Fruit fly (Drosophila melanogaster) whole organism, wandering third instar larva: Measurements from ENCODE around the gene CG14054.

Source experiments
- Abd-B ChIP-seq: fragments of >200 bp; optimal IDR thresholded peaks from 2 replicates; lab custom pipeline; 2017; ENCODE audit warnings: missing biosample characterization, missing genetic modification characterization
- CG32264 ChIP-seq: fragments of 200-800 bp; sonication (Bioruptor generic); optimal IDR thresholded peaks from 2 replicates; lab custom pipeline; 2016; ENCODE audit warnings: missing biosample characterization, missing genetic modification characterization
- CG9705 ChIP-seq: fragments of 200-800 bp; sonication (Bioruptor generic); optimal IDR thresholded peaks from 2 replicates; lab custom pipeline; 2018; ENCODE audit warnings: missing biosample characterization, mild to moderate bottlenecking, missing genetic modification characterization
- CrebA ChIP-seq: fragments of 200-800 bp; sonication (Bioruptor generic); optimal IDR thresholded peaks from 2 replicates; lab custom pipeline; 2016; ENCODE audit warnings: missing biosample characterization, mild to moderate bottlenecking, missing genetic modification characterization, borderline replicate concordance
- Dif ChIP-seq: fragments of 200-275, 200-300 bp; sonication (Bioruptor generic); optimal IDR thresholded peaks from 2 replicates; lab custom pipeline; 2018; ENCODE audit warnings: missing biosample characterization, missing genetic modification characterization; ENCODE audit not compliant: partially characterized antibody
- GATAd ChIP-seq: sonication (Bioruptor generic); optimal IDR thresholded peaks from 2 replicates; lab custom pipeline; 2016; ENCODE audit warnings: missing biosample characterization, missing genetic modification characterization
- HLH106 ChIP-seq: fragments of 200-800 bp; optimal IDR thresholded peaks from 3 replicates; lab custom pipeline; 2019; ENCODE audit warnings: missing biosample characterization, mild to moderate bottlenecking, missing genetic modification characterization, moderate library complexity
- Hnf4 ChIP-seq: fragments of 200-800 bp; sonication (Bioruptor generic); optimal IDR thresholded peaks from 2 replicates; lab custom pipeline; 2016; ENCODE audit warnings: missing biosample characterization, mild to moderate bottlenecking, missing genetic modification characterization
- Hr78 ChIP-seq: fragments of >200 bp; optimal IDR thresholded peaks from 2 replicates; lab custom pipeline; 2017; ENCODE audit warnings: missing biosample characterization, missing genetic modification characterization
- Jra ChIP-seq: sonication (Bioruptor generic); optimal IDR thresholded peaks from 2 replicates; lab custom pipeline; 2016; ENCODE audit warnings: missing biosample characterization, missing genetic modification characterization
- Mio ChIP-seq: sonication (Bioruptor generic); optimal IDR thresholded peaks from 2 replicates; lab custom pipeline; 2016; ENCODE audit warnings: missing biosample characterization, missing genetic modification characterization
- Myc ChIP-seq: fragments of >200 bp; optimal IDR thresholded peaks from 2 replicates; lab custom pipeline; 2017
- Rel ChIP-seq, 2 experiments: fragments of 200-800 bp; sonication (Bioruptor generic) in 1 of 2; optimal IDR thresholded peaks; 2 replicates in 1 of 2; 3 replicates in 1 of 2; lab custom pipeline; 2016 to 2019; ENCODE audit warnings: mild to moderate bottlenecking in 2 of 2, missing biosample characterization in 2 of 2, missing genetic modification characterization in 2 of 2, moderate library complexity in 1 of 2
- Sp1 ChIP-seq: fragments of 200-800 bp; sonication (Bioruptor generic); optimal IDR thresholded peaks from 3 replicates; lab custom pipeline; 2019; ENCODE audit warnings: missing biosample characterization, mild to moderate bottlenecking, missing genetic modification characterization, moderate library complexity
- Vsx2 ChIP-seq: fragments of 200-300, 225-300 bp; sonication (Bioruptor generic); optimal IDR thresholded peaks from 2 replicates; lab custom pipeline; 2018; ENCODE audit warnings: missing biosample characterization, missing genetic modification characterization; ENCODE audit not compliant: partially characterized antibody
- br ChIP-seq: fragments of 200-800 bp; sonication (Bioruptor generic); optimal IDR thresholded peaks from 2 replicates; lab custom pipeline; 2016; ENCODE audit warnings: missing biosample characterization, missing genetic modification characterization
- brk ChIP-seq: fragments of 200-800 bp; sonication (Bioruptor generic); optimal IDR thresholded peaks from 2 replicates; lab custom pipeline; 2016; ENCODE audit warnings: missing biosample characterization, mild to moderate bottlenecking, missing genetic modification characterization
- dl ChIP-seq, 2 experiments: fragments of 175-275, 200-275 bp in 1 of 2; fragments of 200-275 bp in 1 of 2; sonication (Bioruptor generic); optimal IDR thresholded peaks; lab custom pipeline; 2018; ENCODE audit warnings: mild to moderate bottlenecking in 2 of 2, missing biosample characterization in 2 of 2, missing genetic modification characterization in 2 of 2, moderate library complexity in 2 of 2; ENCODE audit not compliant: partially characterized antibody in 2 of 2, insufficient read depth in 1 of 2
- dsf ChIP-seq: sonication (Bioruptor generic); optimal IDR thresholded peaks from 2 replicates; lab custom pipeline; 2016; ENCODE audit warnings: missing biosample characterization, missing genetic modification characterization, borderline replicate concordance
- foxo ChIP-seq, 2 experiments: fragments of 200-800 bp; sonication (Bioruptor generic); optimal IDR thresholded peaks; 2 replicates in 1 of 2; 3 replicates in 1 of 2; lab custom pipeline; 2016 to 2017; ENCODE audit warnings: missing biosample characterization in 2 of 2, missing genetic modification characterization in 2 of 2
- fru ChIP-seq: fragments of 200-800 bp; sonication (Bioruptor generic); optimal IDR thresholded peaks from 3 replicates; lab custom pipeline; 2016; ENCODE audit warnings: missing biosample characterization, mild to moderate bottlenecking, missing genetic modification characterization
- jim ChIP-seq: fragments of 175-275, 200-325 bp; sonication (Bioruptor generic); optimal IDR thresholded peaks from 2 replicates; lab custom pipeline; 2016; ENCODE audit warnings: missing biosample characterization, mild to moderate bottlenecking, missing genetic modification characterization
- lola ChIP-seq: fragments of >200 bp; optimal IDR thresholded peaks from 2 replicates; lab custom pipeline; 2017; ENCODE audit warnings: missing biosample characterization, missing genetic modification characterization
- psq ChIP-seq: fragments of 200-800 bp; sonication (Bioruptor generic); optimal IDR thresholded peaks from 3 replicates; lab custom pipeline; 2017; ENCODE audit warnings: missing biosample characterization, mild to moderate bottlenecking, missing genetic modification characterization, moderate library complexity
- rgr ChIP-seq: fragments of 200-800 bp; sonication (Bioruptor generic); optimal IDR thresholded peaks from 3 replicates; lab custom pipeline; 2016; ENCODE audit warnings: missing biosample characterization, mild to moderate bottlenecking, missing genetic modification characterization
- sage ChIP-seq: fragments of 200-800 bp; sonication (Bioruptor generic); optimal IDR thresholded peaks from 2 replicates; lab custom pipeline; 2016; ENCODE audit warnings: missing biosample characterization, mild to moderate bottlenecking, missing genetic modification characterization
- sv ChIP-seq: fragments of 200-800 bp; sonication (Bioruptor generic); optimal IDR thresholded peaks from 3 replicates; lab custom pipeline; 2016; ENCODE audit warnings: missing biosample characterization, missing genetic modification characterization
- tai ChIP-seq: sonication (Bioruptor generic); optimal IDR thresholded peaks from 2 replicates; lab custom pipeline; 2016; ENCODE audit warnings: missing biosample characterization, missing genetic modification characterization
- woc ChIP-seq: sonication (Bioruptor generic); optimal IDR thresholded peaks from 2 replicates; lab custom pipeline; 2016; ENCODE audit warnings: missing biosample characterization, mild to moderate bottlenecking, missing genetic modification characterization

CG14054 gene

dm6 chrX:2036800-2037488 lies 29.2 kb downstream of the CG14054 start:
- no peak for TF ChIP-seq Vsx2 (GFP tag; lab: Kevin White, UChicago)
- peak; percentile 11 for TF ChIP-seq psq
- no peak for TF ChIP-seq GATAd (GFP tag; lab: Kevin White, UChicago)
- TF ChIP-seq fru (GFP tag; lab: Kevin White, UChicago), result peak; percentile 40
- peak; percentile 10 for TF ChIP-seq br (GFP tag; lab: Kevin White, UChicago)
- TF ChIP-seq dl (GFP tag; optimal IDR thresholded peaks at IDR 0.05; lab: Kevin White, UChicago; ENCODE audit: insufficient read depth in 1 of 2, partially characterized antibody in 2 of 2), result no peak
- TF ChIP-seq woc (GFP tag; lab: Kevin White, UChicago), result peak; percentile 50
- TF ChIP-seq Rel (GFP tag; optimal IDR thresholded peaks at IDR 0.05; lab: Kevin White, UChicago), result no peak
- no peak for TF ChIP-seq Rel (tag; optimal IDR thresholded peaks at IDR 0.05; lab: Kevin White, UChicago)
- no peak for TF ChIP-seq sage (GFP tag; lab: Kevin White, UChicago)
- TF ChIP-seq HLH106 (tag; lab: Kevin White, UChicago), result peak; percentile 5
- TF ChIP-seq Hr78 (GFP tag; lab: Kevin White, UChicago), result no peak
- TF ChIP-seq Abd-B (GFP tag; lab: Kevin White, UChicago), result no peak
- TF ChIP-seq Jra (GFP tag; lab: Kevin White, UChicago), result no peak
- TF ChIP-seq foxo (GFP tag; optimal IDR thresholded peaks at IDR 0.05; lab: Kevin White, UChicago), result peak in 1 of 2 experiments; percentile 14
- TF ChIP-seq dsf (GFP tag; lab: Kevin White, UChicago), result no peak

- TF ChIP-seq lola (GFP tag; lab: Kevin White, UChicago) (no peak), Sp1 (GFP tag; lab: Kevin White, UChicago) (no peak), fru (GFP tag; lab: Kevin White, UChicago) (no peak), Hnf4 (no peak), HLH106 (tag; lab: Kevin White, UChicago) (no peak), brk (no peak), woc (GFP tag; lab: Kevin White, UChicago) (no peak), tai (GFP tag; lab: Kevin White, UChicago) (no peak), Myc (lab: Kevin White, UChicago) (no peak), br (GFP tag; lab: Kevin White, UChicago) (no peak), dsf (GFP tag; lab: Kevin White, UChicago) (no peak), Abd-B (GFP tag; lab: Kevin White, UChicago) (no peak), Vsx2 (GFP tag; lab: Kevin White, UChicago) (no peak), CrebA (GFP tag; lab: Kevin White, UChicago) (no peak), CG32264 (no peak), Dif (no peak), Jra (GFP tag; lab: Kevin White, UChicago) (no peak), Hr78 (GFP tag; lab: Kevin White, UChicago) (no peak), sv (GFP tag; lab: Kevin White, UChicago) (no peak)
Observed at dm6 chrX:2036383-2036782, 29.8 kb downstream of the CG14054 start.

dm6 chrX:2032821-2033436 lies 33.2 kb downstream of the CG14054 start:
- TF ChIP-seq Mio (GFP tag; lab: Kevin White, UChicago) (no peak), Myc (lab: Kevin White, UChicago) (no peak), br (GFP tag; lab: Kevin White, UChicago) (peak; percentile 16), sage (GFP tag; lab: Kevin White, UChicago) (no peak), CrebA (GFP tag; lab: Kevin White, UChicago) (no peak), rgr (GFP tag; lab: Kevin White, UChicago) (no peak), Abd-B (GFP tag; lab: Kevin White, UChicago) (no peak), Rel (GFP tag; optimal IDR thresholded peaks at IDR 0.05; lab: Kevin White, UChicago) (no peak), Rel (tag; optimal IDR thresholded peaks at IDR 0.05; lab: Kevin White, UChicago) (peak; percentile 2), jim (no peak), CG9705 (GFP tag; lab: Kevin White, UChicago) (no peak), sv (GFP tag; lab: Kevin White, UChicago) (no peak), psq (peak; percentile 7)
